Worm (Caenorhabditis elegans) whole organism, L1 larva: ENCODE results near the gene F35B12.9.
A peak's percentile ranks its signal among the peaks of the same experiment; 100 is the strongest.

ENCODE experiments used
- C04F5.9 ChIP-seq: sonication (generic microtip); optimal IDR thresholded peaks from 2 replicates; lab custom pipeline; 2016; ENCODE audit warnings: missing genetic modification characterization, missing compliant biosample characterization
- C16A3.4 ChIP-seq: fragments of 150-350 bp; optimal IDR thresholded peaks from 2 replicates; lab custom pipeline; 2014; ENCODE audit warnings: missing biosample characterization, missing genetic modification characterization
- F16B12.6 ChIP-seq: fragments of 150-350 bp; optimal IDR thresholded peaks from 2 replicates; lab custom pipeline; 2014; ENCODE audit warnings: missing biosample characterization, missing genetic modification characterization
- ama-1 ChIP-seq: fragments of 150-350 bp; optimal IDR thresholded peaks from 2 replicates; lab custom pipeline; 2014
- blmp-1 ChIP-seq: fragments of 150-350 bp; optimal IDR thresholded peaks from 2 replicates; lab custom pipeline; 2014; ENCODE audit warnings: missing biosample characterization, missing genetic modification characterization
- ceh-82 ChIP-seq, 3 experiments: fragments of 150-350 bp in 1 of 3; sonication (generic microtip) in 2 of 3; optimal IDR thresholded peaks; 2 replicates each; lab custom pipeline; 2014 to 2017; ENCODE audit warnings: missing biosample characterization in 3 of 3, missing genetic modification characterization in 3 of 3
- ceh-88 ChIP-seq: fragments of 200-800 bp; sonication (Bioruptor generic); IDR thresholded peaks from 2 replicates; pipeline ENCODE4 v1.3.6; 2022; ENCODE audit warnings: missing genetic modification characterization, missing compliant biosample characterization
- ceh-90 ChIP-seq: sonication (generic microtip); optimal IDR thresholded peaks from 2 replicates; lab custom pipeline; 2016; ENCODE audit warnings: missing genetic modification characterization, missing compliant biosample characterization
- ces-1 ChIP-seq: fragments of 150-350 bp; optimal IDR thresholded peaks from 2 replicates; lab custom pipeline; 2014; ENCODE audit warnings: missing biosample characterization, missing genetic modification reagents, missing genetic modification characterization
- dpl-1 ChIP-seq, 3 experiments: fragments of 150-350 bp in 2 of 3; sonication (generic microtip) in 1 of 3; optimal IDR thresholded peaks; 2 replicates each; lab custom pipeline; 2014 to 2017; ENCODE audit warnings: missing biosample characterization in 3 of 3, missing genetic modification characterization in 3 of 3, missing genetic modification reagents in 3 of 3
- dsc-1 ChIP-seq: sonication (generic microtip); optimal IDR thresholded peaks from 2 replicates; lab custom pipeline; 2016; ENCODE audit warnings: mild to moderate bottlenecking, missing genetic modification characterization, missing compliant biosample characterization
- efl-1 ChIP-seq, 4 experiments: fragments of 150-350 bp; optimal IDR thresholded peaks in 3 of 4; peaks in 1 of 4; 1 replicate in 1 of 4; 2 replicates in 3 of 4; lab custom pipeline; 2014; ENCODE audit warnings: missing biosample characterization in 2 of 4, missing genetic modification characterization in 2 of 4, missing genetic modification reagents in 2 of 4
- egl-27 ChIP-seq, 2 experiments: fragments of 150-350 bp in 1 of 2; sonication (generic microtip); optimal IDR thresholded peaks; 3 replicates each; lab custom pipeline; 2017 to 2018; ENCODE audit warnings: missing biosample characterization in 2 of 2, missing genetic modification characterization in 2 of 2, missing genetic modification reagents in 2 of 2
- elt-2 ChIP-seq: sonication (generic microtip); optimal IDR thresholded peaks from 2 replicates; lab custom pipeline; 2016; ENCODE audit warnings: missing genetic modification characterization, mild to moderate bottlenecking, inconsistent platforms, missing compliant biosample characterization, missing genetic modification reagents
- elt-3 ChIP-seq, 6 experiments: fragments of 150-350 bp in 1 of 6; sonication (generic microtip); optimal IDR thresholded peaks; 2 replicates each; lab custom pipeline; 2017 to 2018; ENCODE audit warnings: missing biosample characterization in 6 of 6, missing genetic modification characterization in 6 of 6, inconsistent platforms in 1 of 6
- fos-1 ChIP-seq: fragments of 150-350 bp; optimal IDR thresholded peaks from 2 replicates; lab custom pipeline; 2014; ENCODE audit warnings: missing biosample characterization, missing genetic modification characterization
- grh-1 ChIP-seq: fragments of 200-800 bp; sonication (Bioruptor generic); IDR thresholded peaks from 2 replicates; pipeline ENCODE4 v1.3.6; 2022; ENCODE audit warnings: missing genetic modification reagents, missing genetic modification characterization, missing compliant biosample characterization
- hlh-4 ChIP-seq: sonication (generic microtip); optimal IDR thresholded peaks from 2 replicates; lab custom pipeline; 2016; ENCODE audit warnings: mild to moderate bottlenecking, missing genetic modification characterization, missing compliant biosample characterization
- hpl-2 ChIP-seq: fragments of 150-350 bp; optimal IDR thresholded peaks from 2 replicates; lab custom pipeline; 2014; ENCODE audit warnings: missing biosample characterization, missing genetic modification reagents, missing genetic modification characterization
- isw-1 ChIP-seq: fragments of 200-800 bp; sonication (Bioruptor generic); IDR thresholded peaks from 2 replicates; pipeline ENCODE4 v1.3.6; 2022; ENCODE audit warnings: missing genetic modification characterization, missing compliant biosample characterization
- lin-13 ChIP-seq: fragments of 150-350 bp; optimal IDR thresholded peaks from 2 replicates; lab custom pipeline; 2014; ENCODE audit warnings: missing biosample characterization, missing genetic modification reagents, missing genetic modification characterization
- lin-14 ChIP-seq: fragments of 200-800 bp; sonication (Bioruptor generic); optimal IDR thresholded peaks from 2 replicates; lab custom pipeline; 2018; ENCODE audit warnings: mild to moderate bottlenecking, missing genetic modification characterization, moderate library complexity, missing compliant biosample characterization
- lin-15B ChIP-seq: fragments of 150-350 bp; sonication (generic microtip); optimal IDR thresholded peaks from 3 replicates; lab custom pipeline; 2014; ENCODE audit warnings: missing biosample characterization, missing genetic modification characterization
- lir-3 ChIP-seq: sonication (generic microtip); optimal IDR thresholded peaks from 2 replicates; lab custom pipeline; 2016; ENCODE audit warnings: mild to moderate bottlenecking, missing genetic modification characterization, moderate library complexity, missing compliant biosample characterization; ENCODE audit not compliant: poor library complexity
- mab-9 ChIP-seq: fragments of 200-800 bp; sonication (Bioruptor generic); IDR thresholded peaks from 2 replicates; pipeline ENCODE4 v1.3.6; 2022; ENCODE audit warnings: missing genetic modification reagents, missing genetic modification characterization, missing compliant biosample characterization
- mef-2 ChIP-seq: fragments of 150-350 bp; optimal IDR thresholded peaks from 2 replicates; lab custom pipeline; 2014; ENCODE audit warnings: missing biosample characterization, missing genetic modification characterization
- mep-1 ChIP-seq: fragments of 150-350 bp; optimal IDR thresholded peaks from 2 replicates; lab custom pipeline; 2014; ENCODE audit warnings: missing biosample characterization, missing genetic modification characterization
- nhr-19 ChIP-seq: fragments of 200-800 bp; sonication (Bioruptor generic); conservative IDR thresholded peaks from 2 replicates; pipeline ENCODE4 v1.3.6; 2022; ENCODE audit warnings: missing genetic modification characterization, missing compliant biosample characterization
- nhr-20 ChIP-seq: sonication (generic microtip); optimal IDR thresholded peaks from 2 replicates; lab custom pipeline; 2016; ENCODE audit warnings: mild to moderate bottlenecking, missing genetic modification characterization, missing compliant biosample characterization
- nhr-237 ChIP-seq: fragments of 150-350 bp; optimal IDR thresholded peaks from 2 replicates; lab custom pipeline; 2014; ENCODE audit warnings: missing biosample characterization, missing genetic modification characterization
- nhr-28 ChIP-seq: fragments of 150-350 bp; optimal IDR thresholded peaks from 2 replicates; lab custom pipeline; 2014; ENCODE audit warnings: missing biosample characterization, missing genetic modification characterization
- nhr-71 ChIP-seq: sonication (generic microtip); optimal IDR thresholded peaks from 2 replicates; lab custom pipeline; 2016; ENCODE audit warnings: mild to moderate bottlenecking, missing genetic modification characterization, moderate library complexity, missing compliant biosample characterization
- nhr-85 ChIP-seq: sonication (generic microtip); peaks from one replicate; lab custom pipeline; 2016; ENCODE audit warnings: missing genetic modification characterization, inconsistent platforms, missing compliant biosample characterization
- nhr-90 ChIP-seq: sonication (generic microtip); optimal IDR thresholded peaks from 2 replicates; lab custom pipeline; 2016; ENCODE audit warnings: mild to moderate bottlenecking, missing genetic modification characterization, missing compliant biosample characterization; ENCODE audit not compliant: poor library complexity
- pag-3 ChIP-seq: sonication (generic microtip); optimal IDR thresholded peaks from 2 replicates; lab custom pipeline; 2017; ENCODE audit warnings: missing genetic modification characterization, mild to moderate bottlenecking, missing compliant biosample characterization, antibody characterized with exemption, borderline replicate concordance; ENCODE audit not compliant: insufficient read depth
- pax-3 ChIP-seq: fragments of 200-800 bp; sonication (Bioruptor generic); optimal IDR thresholded peaks from 2 replicates; lab custom pipeline; 2018; ENCODE audit warnings: mild to moderate bottlenecking, missing genetic modification characterization, moderate library complexity, missing compliant biosample characterization
- pqm-1 ChIP-seq: sonication (generic microtip); optimal IDR thresholded peaks from 3 replicates; lab custom pipeline; 2017; ENCODE audit warnings: missing biosample characterization, missing genetic modification characterization
- rnt-1 ChIP-seq: sonication (generic microtip); optimal IDR thresholded peaks from 2 replicates; lab custom pipeline; 2016; ENCODE audit warnings: mild to moderate bottlenecking, missing genetic modification characterization, moderate library complexity, missing compliant biosample characterization
- skn-1 ChIP-seq: fragments of 150-350 bp; optimal IDR thresholded peaks from 2 replicates; lab custom pipeline; 2014; ENCODE audit warnings: missing biosample characterization, missing genetic modification characterization
- snu-23 ChIP-seq: sonication (generic microtip); optimal IDR thresholded peaks from 2 replicates; lab custom pipeline; 2016; ENCODE audit warnings: missing genetic modification characterization, missing compliant biosample characterization
- sox-4 ChIP-seq: sonication (generic microtip); optimal IDR thresholded peaks from 2 replicates; lab custom pipeline; 2016; ENCODE audit warnings: missing genetic modification characterization, missing compliant biosample characterization
- sptf-1 ChIP-seq: fragments of 150-350 bp; optimal IDR thresholded peaks from 2 replicates; lab custom pipeline; 2014; ENCODE audit warnings: missing biosample characterization, missing genetic modification characterization
- sup-37 ChIP-seq: fragments of 200-800 bp; sonication (Bioruptor generic); optimal IDR thresholded peaks from 2 replicates; lab custom pipeline; 2018; ENCODE audit warnings: mild to moderate bottlenecking, missing genetic modification characterization, missing compliant biosample characterization
- swsn-7 ChIP-seq: sonication (generic microtip); optimal IDR thresholded peaks from 2 replicates; lab custom pipeline; 2016; ENCODE audit warnings: missing genetic modification characterization, missing compliant biosample characterization
- unc-62 ChIP-seq: fragments of 150-350 bp; optimal IDR thresholded peaks from 2 replicates; lab custom pipeline; 2014; ENCODE audit warnings: missing biosample characterization, missing genetic modification reagents, missing genetic modification characterization
- unc-98 ChIP-seq: fragments of 200-800 bp; sonication (Bioruptor generic); IDR thresholded peaks from 2 replicates; pipeline ENCODE4 v1.3.6; 2022; ENCODE audit warnings: missing genetic modification characterization, missing compliant biosample characterization
- vab-15 ChIP-seq: sonication (generic microtip); optimal IDR thresholded peaks from 2 replicates; lab custom pipeline; 2017; ENCODE audit warnings: missing genotype, mild to moderate bottlenecking, missing genetic modification characterization, missing compliant biosample characterization
- xbp-1 ChIP-seq: sonication (generic microtip); optimal IDR thresholded peaks from 2 replicates; lab custom pipeline; 2016; ENCODE audit warnings: missing genetic modification characterization, missing compliant biosample characterization
- zag-1 ChIP-seq: fragments of 150-350 bp; optimal IDR thresholded peaks from 2 replicates; lab custom pipeline; 2014; ENCODE audit warnings: missing biosample characterization, missing genetic modification characterization
- zip-4 ChIP-seq: fragments of 200-800 bp; sonication (Bioruptor generic); optimal IDR thresholded peaks from 2 replicates; lab custom pipeline; 2018; ENCODE audit warnings: mild to moderate bottlenecking, missing genetic modification characterization, moderate library complexity, missing compliant biosample characterization
- ztf-11 ChIP-seq, 2 experiments: sonication (generic microtip); optimal IDR thresholded peaks; 2 replicates each; lab custom pipeline; 2016 to 2017; ENCODE audit warnings: missing genetic modification characterization in 2 of 2, missing biosample characterization in 1 of 2, missing compliant biosample characterization in 1 of 2

F35B12.9 gene

ce11 chrV:11572803-11573490, 28.0 kb upstream of the F35B12.9 start, which contains the start of the genes H12C20.7 and nhr-68 (continued):
- TF ChIP-seq skn-1 (tag; lab: Kevin White, UChicago) = peak; percentile 6
- no peak for TF ChIP-seq ces-1 (GFP tag; lab: Kevin White, UChicago)
- peak; percentile 97 for TF ChIP-seq nhr-90 (tag; lab: Kevin White, UChicago)
- TF ChIP-seq dsc-1 (tag; lab: Kevin White, UChicago) = peak; percentile 96
- no peak for TF ChIP-seq sup-37 (GFP tag; lab: Kevin White, UChicago)
- TF ChIP-seq lin-13 (GFP tag; lab: Kevin White, UChicago) = peak; percentile 48
- TF ChIP-seq nhr-85 (tag; lab: Kevin White, UChicago) = peak; percentile 99
- peak; percentile 84 to 99 (median 93) for TF ChIP-seq elt-3 (tag; optimal IDR thresholded peaks at IDR 0.05; lab: Kevin White, UChicago)
- TF ChIP-seq xbp-1 = peak; percentile 74
- TF ChIP-seq nhr-19 (GFP tag; lab: Robert Waterston, UW) = peak; percentile 90
- peak; percentile 100 for TF ChIP-seq nhr-71 (tag; lab: Kevin White, UChicago)
- TF ChIP-seq unc-62 (GFP tag; lab: Kevin White, UChicago) = no peak
- no peak for TF ChIP-seq F16B12.6 (tag; lab: Kevin White, UChicago)
- TF ChIP-seq lir-3 (tag; lab: Kevin White, UChicago) = peak; percentile 74
- no peak for TF ChIP-seq isw-1 (GFP tag; lab: Robert Waterston, UW)
- TF ChIP-seq ceh-88 = peak; percentile 37; the same call in 1 of the 2 replicates
- no peak for TF ChIP-seq nhr-237 (tag; lab: Kevin White, UChicago)
- TF ChIP-seq efl-1 (optimal IDR thresholded peaks at IDR 0.05; lab: Kevin White, UChicago) = peak; percentile 10 to 38
- peak in 1 of 2 experiments; percentile 94 for TF ChIP-seq efl-1 (GFP tag; optimal IDR thresholded peaks at IDR 0.05 in 1 of 2; lab: Kevin White, UChicago)
- no peak for TF ChIP-seq pag-3 (tag; lab: Kevin White, UChicago)
- TF ChIP-seq snu-23 (GFP tag; lab: Kevin White, UChicago) = peak; percentile 96
- no peak for TF ChIP-seq lin-15B (tag; lab: Kevin White, UChicago)
- no peak for TF ChIP-seq vab-15 (tag; lab: Kevin White, UChicago)
- no peak for TF ChIP-seq rnt-1
- peak; percentile 99 for TF ChIP-seq nhr-20 (tag; lab: Kevin White, UChicago)
- TF ChIP-seq C04F5.9 (tag; lab: Kevin White, UChicago) = no peak
- TF ChIP-seq elt-2 (tag; lab: Kevin White, UChicago) = peak; percentile 99
- TF ChIP-seq zag-1 (tag; lab: Kevin White, UChicago) = no peak
- peak; percentile 92 for TF ChIP-seq C16A3.4 (tag; lab: Kevin White, UChicago)
- peak; percentile 61 for TF ChIP-seq swsn-7 (tag; lab: Kevin White, UChicago)
- peak; percentile 82 for TF ChIP-seq grh-1 (GFP tag; lab: Robert Waterston, UW)
- TF ChIP-seq sptf-1 (tag; lab: Kevin White, UChicago) = no peak
- no peak for TF ChIP-seq hlh-4
- peak; percentile 54 for TF ChIP-seq ama-1
- TF ChIP-seq mab-9 (GFP tag; lab: Robert Waterston, UW) = peak; percentile 44; the same call in 1 of the 2 replicates
- TF ChIP-seq zip-4 = peak; percentile 51
- TF ChIP-seq egl-27 (tag; optimal IDR thresholded peaks at IDR 0.05; lab: Kevin White, UChicago) = peak; percentile 38 to 68
- no peak for TF ChIP-seq sox-4
- TF ChIP-seq mep-1 (tag; lab: Kevin White, UChicago) = no peak
- no peak for TF ChIP-seq ceh-90 (tag; lab: Kevin White, UChicago)
- peak; percentile 97 for TF ChIP-seq lin-14 (GFP tag; lab: Kevin White, UChicago)
- no peak for TF ChIP-seq mef-2
- no peak for TF ChIP-seq pqm-1 (tag; lab: Kevin White, UChicago)
- no peak for TF ChIP-seq pax-3 (tag; lab: Kevin White, UChicago)
- peak; percentile 20 for TF ChIP-seq fos-1
- peak in 2 of 3 experiments; percentile 8 to 45 for TF ChIP-seq dpl-1 (GFP tag; optimal IDR thresholded peaks at IDR 0.05; lab: Kevin White, UChicago)
- TF ChIP-seq ceh-82 (tag; optimal IDR thresholded peaks at IDR 0.05; lab: Kevin White, UChicago) = no peak
- peak; percentile 76 for TF ChIP-seq blmp-1 (tag; lab: Kevin White, UChicago)
- no peak for TF ChIP-seq unc-98 (GFP tag; lab: Robert Waterston, UW)
- no peak for TF ChIP-seq ztf-11 (tag; optimal IDR thresholded peaks at IDR 0.05; lab: Kevin White, UChicago)
- no peak for TF ChIP-seq nhr-28 (tag; lab: Kevin White, UChicago)
- TF ChIP-seq hpl-2 (GFP tag; lab: Kevin White, UChicago) = peak; percentile 46
